Worm (Caenorhabditis elegans) whole organism, L3 larva: Measurements from ENCODE around the gene Y73F8A.22.

Experiments used
- elt-2 ChIP-seq: sonication (generic microtip); optimal IDR thresholded peaks from 2 replicates; lab custom pipeline; 2016; ENCODE audit warnings: missing genetic modification reagents, mild to moderate bottlenecking, missing genetic modification characterization, missing compliant biosample characterization
- lin-15B ChIP-seq: fragments of 150-350 bp; optimal IDR thresholded peaks from 2 replicates; lab custom pipeline; 2014; ENCODE audit warnings: missing biosample characterization, missing genetic modification characterization
- pqm-1 ChIP-seq: fragments of 150-350 bp; optimal IDR thresholded peaks from 2 replicates; lab custom pipeline; 2017; ENCODE audit warnings: missing biosample characterization, missing genetic modification characterization, inconsistent platforms
- sea-2 ChIP-seq: fragments of 150-350 bp; sonication (generic microtip); optimal IDR thresholded peaks from 4 replicates; lab custom pipeline; 2014; ENCODE audit warnings: missing biosample characterization, missing genetic modification reagents, missing genetic modification characterization
- ztf-11 ChIP-seq: fragments of 150-350 bp; optimal IDR thresholded peaks from 2 replicates; lab custom pipeline; 2014; ENCODE audit warnings: missing biosample characterization, missing genetic modification characterization
- ztf-4 ChIP-seq: fragments of 150-350 bp; optimal IDR thresholded peaks from 2 replicates; lab custom pipeline; 2014; ENCODE audit warnings: missing biosample characterization, missing genetic modification characterization

ce11 chrIV:15390927-15391326 is 50.3 kb downstream of the Y73F8A.22 start, which contains the start of gene Y73F8A.1159:
- TF ChIP-seq elt-2 (tag; lab: Kevin White, UChicago) (no peak), ztf-4 (tag; lab: Kevin White, UChicago) (no peak), lin-15B (tag; lab: Kevin White, UChicago) (no peak), ztf-11 (no peak), sea-2 (no peak), pqm-1 (tag; lab: Kevin White, UChicago) (no peak)
